Worm (Caenorhabditis elegans): ENCODE results near the gene pmt-1.

DNA sequence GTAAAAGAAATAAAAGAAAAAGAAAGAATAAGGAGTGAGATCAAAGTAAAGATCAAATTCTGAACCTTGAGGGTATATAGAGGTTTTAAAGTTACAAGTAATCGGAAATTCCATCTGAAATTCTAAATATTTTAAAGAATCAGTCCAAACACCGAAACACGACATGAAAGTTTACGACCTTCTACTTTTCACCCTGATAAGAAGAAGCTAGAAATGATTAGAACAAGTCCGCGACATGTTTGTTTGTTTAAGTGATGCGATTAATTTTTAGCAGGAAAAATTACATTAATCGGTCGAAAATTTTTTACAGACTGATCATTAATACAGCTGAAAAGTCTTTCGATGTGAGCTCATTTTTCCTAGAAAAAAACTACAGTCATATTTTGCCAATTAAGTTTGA, 17.7 kb downstream of the pmt-1 start:
- TF ChIP-seq tab-1 (GFP tag; IDR thresholded peaks at IDR 0.05) (no peak), flt-1 (GFP tag; IDR thresholded peaks at IDR 0.05) (no peak), T22C8.4 (GFP tag; IDR thresholded peaks at IDR 0.05) (no peak), ref-1 (GFP tag; conservative IDR thresholded peaks at IDR 0.05) (no peak), ztf-29 (GFP tag; IDR thresholded peaks at IDR 0.05) (no peak), ztf-23 (GFP tag; IDR thresholded peaks at IDR 0.05) (no peak), cog-1 (tag; optimal IDR thresholded peaks at IDR 0.05) (no peak), klf-2 (GFP tag; conservative IDR thresholded peaks at IDR 0.05) (no peak), med-1 (GFP tag; optimal IDR thresholded peaks at IDR 0.05; ENCODE audit: insufficient read depth) (no peak)
